Worm (Caenorhabditis elegans) whole organism, L3 larva: ENCODE results near the gene syx-3.
A peak's percentile ranks its signal among the peaks of the same experiment; 100 is the strongest.

Source experiments
- R02D3.7 ChIP-seq: fragments of 150-350 bp; optimal IDR thresholded peaks from 2 replicates; lab custom pipeline; 2014; ENCODE audit warnings: missing biosample characterization, missing genetic modification characterization
- ZK546.5 ChIP-seq: sonication (generic microtip); optimal IDR thresholded peaks from 2 replicates; lab custom pipeline; 2017; ENCODE audit warnings: missing biosample characterization, missing genetic modification characterization
- aly-2 ChIP-seq: fragments of 150-350 bp; optimal IDR thresholded peaks from 2 replicates; lab custom pipeline; 2014; ENCODE audit warnings: missing biosample characterization, missing genetic modification characterization
- ama-1 ChIP-seq: fragments of 150-350 bp; optimal IDR thresholded peaks from 2 replicates; lab custom pipeline; 2018
- ceh-16 ChIP-seq: sonication (generic microtip); optimal IDR thresholded peaks from 2 replicates; lab custom pipeline; 2017; ENCODE audit warnings: missing biosample characterization, missing genetic modification characterization
- ceh-28 ChIP-seq: fragments of 150-350 bp; optimal IDR thresholded peaks from 2 replicates; lab custom pipeline; 2014; ENCODE audit warnings: missing biosample characterization, missing genetic modification reagents, missing genetic modification characterization
- ceh-82 ChIP-seq: fragments of 150-350 bp; optimal IDR thresholded peaks from 2 replicates; lab custom pipeline; 2014; ENCODE audit warnings: missing biosample characterization, missing genetic modification characterization
- ceh-9 ChIP-seq: sonication (generic microtip); optimal IDR thresholded peaks from 2 replicates; lab custom pipeline; 2018; ENCODE audit warnings: missing biosample characterization, missing genetic modification characterization
- daf-12 ChIP-seq: fragments of 150-350 bp; optimal IDR thresholded peaks from 2 replicates; lab custom pipeline; 2014; ENCODE audit warnings: missing biosample characterization, missing genetic modification reagents, missing genetic modification characterization
- egl-27 ChIP-seq: sonication (generic microtip); optimal IDR thresholded peaks from 4 replicates; lab custom pipeline; 2017; ENCODE audit warnings: missing biosample characterization, missing genetic modification reagents, missing genetic modification characterization
- egl-5 ChIP-seq: fragments of 150-350 bp; optimal IDR thresholded peaks from 2 replicates; lab custom pipeline; 2017; ENCODE audit warnings: missing biosample characterization, missing genetic modification reagents, missing genetic modification characterization, inconsistent platforms
- elt-1 ChIP-seq: fragments of 150-350 bp; optimal IDR thresholded peaks from 2 replicates; lab custom pipeline; 2014; ENCODE audit warnings: missing biosample characterization, missing genetic modification characterization
- elt-2 ChIP-seq: sonication (generic microtip); optimal IDR thresholded peaks from 2 replicates; lab custom pipeline; 2016; ENCODE audit warnings: missing genetic modification reagents, mild to moderate bottlenecking, missing genetic modification characterization, missing compliant biosample characterization
- elt-3 ChIP-seq, 3 experiments: fragments of 150-350 bp in 1 of 3; sonication (generic microtip) in 2 of 3; optimal IDR thresholded peaks; 2 replicates in 2 of 3; 4 replicates in 1 of 3; lab custom pipeline; 2014 to 2017; ENCODE audit warnings: missing biosample characterization in 3 of 3, missing genetic modification characterization in 3 of 3
- fkh-10 ChIP-seq: sonication (generic microtip); optimal IDR thresholded peaks from 2 replicates; lab custom pipeline; 2017; ENCODE audit warnings: missing biosample characterization, missing genetic modification reagents, missing genetic modification characterization
- fos-1 ChIP-seq: fragments of 150-350 bp; optimal IDR thresholded peaks from 2 replicates; lab custom pipeline; 2014; ENCODE audit warnings: missing biosample characterization, missing genetic modification characterization
- hmg-11 ChIP-seq: sonication (generic microtip); optimal IDR thresholded peaks from 2 replicates; lab custom pipeline; 2016; ENCODE audit warnings: missing genetic modification characterization, missing compliant biosample characterization
- jun-1 ChIP-seq: fragments of 150-350 bp; optimal IDR thresholded peaks from 2 replicates; lab custom pipeline; 2014; ENCODE audit warnings: missing biosample characterization, missing genetic modification reagents, missing genetic modification characterization
- lin-15B ChIP-seq: fragments of 150-350 bp; optimal IDR thresholded peaks from 2 replicates; lab custom pipeline; 2014; ENCODE audit warnings: missing biosample characterization, missing genetic modification characterization
- lin-39 ChIP-seq: fragments of 150-350 bp; optimal IDR thresholded peaks from 2 replicates; lab custom pipeline; 2018; ENCODE audit warnings: missing biosample characterization, missing genetic modification reagents, missing genetic modification characterization
- lsy-12 ChIP-seq: sonication (generic microtip); optimal IDR thresholded peaks from 2 replicates; lab custom pipeline; 2016; ENCODE audit warnings: mild to moderate bottlenecking, missing genetic modification characterization, missing compliant biosample characterization
- mml-1 ChIP-seq: fragments of 150-350 bp; sonication (generic microtip); optimal IDR thresholded peaks from 3 replicates; lab custom pipeline; 2014; ENCODE audit warnings: missing biosample characterization, missing genetic modification characterization
- nfya-1 ChIP-seq: sonication (generic microtip); optimal IDR thresholded peaks from 2 replicates; lab custom pipeline; 2017; ENCODE audit warnings: missing genetic modification characterization, mild to moderate bottlenecking, missing compliant biosample characterization, antibody characterized with exemption, moderate library complexity; ENCODE audit not compliant: insufficient read depth
- nhr-11 ChIP-seq: fragments of 150-350 bp; optimal IDR thresholded peaks from 2 replicates; lab custom pipeline; 2014; ENCODE audit warnings: missing biosample characterization, missing genetic modification characterization
- nhr-12 ChIP-seq: fragments of 150-350 bp; optimal IDR thresholded peaks from 2 replicates; lab custom pipeline; 2014; ENCODE audit warnings: missing biosample characterization, missing genetic modification characterization
- nhr-23 ChIP-seq: fragments of 150-350 bp; optimal IDR thresholded peaks from 2 replicates; lab custom pipeline; 2014; ENCODE audit warnings: missing biosample characterization, missing genetic modification reagents, missing genetic modification characterization
- nhr-25 ChIP-seq: sonication (generic microtip); optimal IDR thresholded peaks from 2 replicates; lab custom pipeline; 2017; ENCODE audit warnings: missing biosample characterization, missing genetic modification characterization
- nhr-67 ChIP-seq: fragments of 150-350 bp; optimal IDR thresholded peaks from 2 replicates; lab custom pipeline; 2014; ENCODE audit warnings: missing biosample characterization, missing genetic modification characterization
- nhr-76 ChIP-seq: fragments of 150-350 bp; sonication (generic microtip); optimal IDR thresholded peaks from 5 replicates; lab custom pipeline; 2014; ENCODE audit warnings: missing biosample characterization, missing genetic modification characterization
- pha-4 ChIP-seq: fragments of 150-350 bp; optimal IDR thresholded peaks from 2 replicates; lab custom pipeline; 2014; ENCODE audit warnings: missing biosample characterization, missing genetic modification reagents, missing genetic modification characterization
- pqm-1 ChIP-seq: fragments of 150-350 bp; optimal IDR thresholded peaks from 2 replicates; lab custom pipeline; 2017; ENCODE audit warnings: missing biosample characterization, missing genetic modification characterization, inconsistent platforms
- sea-2 ChIP-seq: fragments of 150-350 bp; sonication (generic microtip); optimal IDR thresholded peaks from 4 replicates; lab custom pipeline; 2014; ENCODE audit warnings: missing biosample characterization, missing genetic modification reagents, missing genetic modification characterization
- skn-1 ChIP-seq: fragments of 150-350 bp; optimal IDR thresholded peaks from 2 replicates; lab custom pipeline; 2014; ENCODE audit warnings: missing biosample characterization, missing genetic modification characterization
- tbx-2 ChIP-seq: sonication (generic microtip); optimal IDR thresholded peaks from 2 replicates; lab custom pipeline; 2016; ENCODE audit warnings: mild to moderate bottlenecking, missing genetic modification characterization, missing compliant biosample characterization
- unc-39 ChIP-seq: sonication (generic microtip); optimal IDR thresholded peaks from 4 replicates; lab custom pipeline; 2017; ENCODE audit warnings: missing biosample characterization, missing genetic modification characterization
- unc-62 ChIP-seq: fragments of 150-350 bp; sonication (generic microtip); optimal IDR thresholded peaks from 4 replicates; lab custom pipeline; 2014; ENCODE audit warnings: missing biosample characterization, missing genetic modification reagents, missing genetic modification characterization
- zag-1 ChIP-seq: fragments of 150-350 bp; optimal IDR thresholded peaks from 2 replicates; lab custom pipeline; 2014; ENCODE audit warnings: missing biosample characterization, missing genetic modification characterization
- ztf-11 ChIP-seq: fragments of 150-350 bp; optimal IDR thresholded peaks from 2 replicates; lab custom pipeline; 2014; ENCODE audit warnings: missing biosample characterization, missing genetic modification characterization

syx-3 gene

DNA sequence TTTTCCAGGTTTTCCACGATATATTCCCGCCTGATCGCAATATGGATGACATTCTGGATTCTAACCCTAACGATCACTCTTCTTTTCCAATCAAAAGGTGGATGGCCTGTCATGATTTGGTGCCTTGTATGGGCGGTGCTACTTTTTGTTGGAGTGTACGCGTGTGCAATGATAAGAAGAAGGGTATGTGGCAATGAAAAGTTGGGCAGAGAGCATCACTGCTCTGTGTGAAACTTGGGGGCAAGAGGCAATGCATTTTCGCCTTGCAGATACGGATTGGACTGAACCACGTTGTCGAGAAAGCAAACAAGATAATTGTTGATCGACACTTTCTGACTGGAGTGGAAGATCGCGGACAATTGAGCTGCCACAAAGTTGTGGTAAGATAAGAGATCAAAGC, 2.6 kb upstream of the syx-3 start:
- TF ChIP-seq unc-62 (GFP tag; lab: Kevin White, UChicago) (no peak), elt-2 (tag; lab: Kevin White, UChicago) (peak; percentile 64)

ce11 chrX:5347856-5348255, 1.0 kb upstream of the syx-3 start:
- no peak for TF ChIP-seq fkh-10 (GFP tag; lab: Kevin White, UChicago)
- TF ChIP-seq nhr-76 (tag; lab: Kevin White, UChicago), result no peak
- TF ChIP-seq elt-2 (tag; lab: Kevin White, UChicago), result no peak
- TF ChIP-seq hmg-11 (tag; lab: Kevin White, UChicago), result no peak
- TF ChIP-seq sea-2 (GFP tag; lab: Kevin White, UChicago), result no peak
- TF ChIP-seq nhr-67 (tag; lab: Kevin White, UChicago), result no peak
- TF ChIP-seq ceh-16 (tag; lab: Kevin White, UChicago), result no peak
- no peak for TF ChIP-seq nhr-25
- no peak for TF ChIP-seq ceh-9 (tag; lab: Kevin White, UChicago)
- TF ChIP-seq mml-1 (tag; lab: Kevin White, UChicago), result no peak
- TF ChIP-seq ceh-82, result no peak
- TF ChIP-seq jun-1 (tag; lab: Kevin White, UChicago), result no peak
- TF ChIP-seq nhr-11 (tag; lab: Kevin White, UChicago), result no peak
- TF ChIP-seq skn-1 (tag; lab: Kevin White, UChicago), result no peak
- TF ChIP-seq lin-15B, result no peak
- TF ChIP-seq aly-2, result no peak
- no peak for TF ChIP-seq lin-39 (tag; lab: Kevin White, UChicago)

- peak; percentile 63 for TF ChIP-seq elt-2 (tag; lab: Kevin White, UChicago)
- no peak for TF ChIP-seq pha-4 (tag; lab: Kevin White, UChicago)
- TF ChIP-seq skn-1 (tag; lab: Kevin White, UChicago), result peak; percentile 7
- TF ChIP-seq nfya-1, result peak; percentile 40
- TF ChIP-seq daf-12, result no peak
- no peak for TF ChIP-seq ceh-16 (tag; lab: Kevin White, UChicago)
- TF ChIP-seq zag-1 (tag; lab: Kevin White, UChicago), result no peak
- no peak for TF ChIP-seq ama-1 (lab: Kevin White, UChicago)
- TF ChIP-seq lsy-12 (tag; lab: Kevin White, UChicago), result no peak
- TF ChIP-seq egl-5, result no peak
- no peak for TF ChIP-seq ZK546.5 (tag; lab: Kevin White, UChicago)
- peak; percentile 50 for TF ChIP-seq hmg-11 (tag; lab: Kevin White, UChicago)
- TF ChIP-seq egl-27, result no peak
- no peak for TF ChIP-seq lin-15B
- TF ChIP-seq jun-1 (tag; lab: Kevin White, UChicago), result no peak
- no peak for TF ChIP-seq ceh-28 (tag; lab: Kevin White, UChicago)
- TF ChIP-seq ztf-11 (tag; lab: Kevin White, UChicago), result no peak
- TF ChIP-seq fos-1 (tag; lab: Kevin White, UChicago), result no peak
- TF ChIP-seq nhr-12 (tag; lab: Kevin White, UChicago), result no peak
- TF ChIP-seq R02D3.7 (tag; lab: Kevin White, UChicago), result no peak
- peak; percentile 60 for TF ChIP-seq lin-39 (tag; lab: Kevin White, UChicago)
- TF ChIP-seq nhr-76 (tag; lab: Kevin White, UChicago), result no peak
Observed at ce11 chrX:5354022-5354876, 5.4 kb downstream of the syx-3 start, which contains the start of gene pfn-2. Gene pfn-2 (minus strand): TSS chrX:5354072.

- TF ChIP-seq nhr-23 (tag; lab: Kevin White, UChicago), result no peak
- no peak for TF ChIP-seq hmg-11 (tag; lab: Kevin White, UChicago)
- TF ChIP-seq skn-1 (tag; lab: Kevin White, UChicago), result peak; percentile 18
- TF ChIP-seq unc-62 (GFP tag; lab: Kevin White, UChicago), result no peak
- no peak for TF ChIP-seq ZK546.5 (tag; lab: Kevin White, UChicago)
- TF ChIP-seq nhr-25, result peak; percentile 68
- no peak for TF ChIP-seq pqm-1 (tag; lab: Kevin White, UChicago)
- no peak for TF ChIP-seq fkh-10 (GFP tag; lab: Kevin White, UChicago)
- TF ChIP-seq elt-2 (tag; lab: Kevin White, UChicago), result peak; percentile 81
- no peak for TF ChIP-seq ama-1 (lab: Kevin White, UChicago)
- TF ChIP-seq elt-1 (tag; lab: Kevin White, UChicago), result no peak
- no peak for TF ChIP-seq elt-3 (tag; optimal IDR thresholded peaks at IDR 0.05; lab: Kevin White, UChicago)
- no peak for TF ChIP-seq egl-27
- peak; percentile 73 for TF ChIP-seq lin-39 (tag; lab: Kevin White, UChicago)
- no peak for TF ChIP-seq tbx-2 (tag; lab: Kevin White, UChicago)
- TF ChIP-seq nhr-76 (tag; lab: Kevin White, UChicago), result no peak
- TF ChIP-seq lin-15B, result no peak
- peak; percentile 40 for TF ChIP-seq jun-1 (tag; lab: Kevin White, UChicago)
- TF ChIP-seq unc-39, result no peak
- TF ChIP-seq pha-4 (tag; lab: Kevin White, UChicago), result peak; percentile 76
- peak; percentile 4 for TF ChIP-seq nfya-1
Observed at ce11 chrX:5355253-5355652, 6.4 kb downstream of the syx-3 start.
